Worm (Caenorhabditis elegans): Measurements from ENCODE around the gene srxa-15.

Gene srxa-15

ce11 chrV:20663736-20664135 lies 21.7 kb downstream of the srxa-15 start:
- TF ChIP-seq somi-1 (GFP tag; optimal IDR thresholded peaks at IDR 0.05) (no peak), egl-44 (GFP tag; IDR thresholded peaks at IDR 0.05) (no peak), rcor-1 (GFP tag; IDR thresholded peaks at IDR 0.05) (no peak), nhr-80 (tag; optimal IDR thresholded peaks at IDR 0.05) (no peak), madf-3 (GFP tag; IDR thresholded peaks at IDR 0.05) (no peak), ceh-100 (GFP tag; IDR thresholded peaks at IDR 0.05) (no peak), tbx-9 (tag; optimal IDR thresholded peaks at IDR 0.05; ENCODE audit: borderline replicate concordance) (no peak), lsl-1 (GFP tag; optimal IDR thresholded peaks at IDR 0.05) (no peak), F33H1.4 (GFP tag; IDR thresholded peaks at IDR 0.05) (no peak), tbp1 (GFP tag; optimal IDR thresholded peaks at IDR 0.05) (no peak), B0035.1 (tag; optimal IDR thresholded peaks at IDR 0.05) (no peak), mcd-1 (GFP tag; IDR thresholded peaks at IDR 0.05) (no peak)

DNA sequence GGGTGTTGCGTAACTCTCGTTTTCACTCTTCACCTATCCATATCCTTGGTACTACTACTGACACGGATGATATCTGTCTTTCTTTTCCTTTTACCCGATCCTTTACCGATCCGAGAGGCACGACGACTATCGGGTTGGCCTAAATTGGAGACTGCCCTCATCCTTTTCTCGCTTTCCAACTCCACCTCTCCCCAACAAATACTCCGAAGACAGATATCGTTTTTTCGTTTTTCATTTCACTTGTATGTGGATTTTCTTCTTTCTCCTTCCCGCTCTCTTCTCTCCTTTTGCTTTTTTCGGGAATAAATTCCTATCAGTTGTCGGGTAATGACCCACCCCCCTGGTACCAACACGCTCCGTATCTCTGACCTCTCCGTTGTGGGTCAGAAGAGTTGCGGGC lies 22.9 kb downstream of the srxa-15 start:
- TF ChIP-seq madf-6 (GFP tag; IDR thresholded peaks at IDR 0.05) (no peak), ztf-22 (GFP tag; optimal IDR thresholded peaks at IDR 0.05) (no peak), ceh-91 (GFP tag; IDR thresholded peaks at IDR 0.05) (no peak), ets-4 (GFP tag; optimal IDR thresholded peaks at IDR 0.05) (no peak), rec-8 (tag; optimal IDR thresholded peaks at IDR 0.05) (no peak), fkh-3 (tag; optimal IDR thresholded peaks at IDR 0.05) (no peak), nhr-27 (tag; optimal IDR thresholded peaks at IDR 0.05) (no peak), Y53G8AR.9 (GFP tag; conservative IDR thresholded peaks at IDR 0.05) (no peak), madf-10 (tag; optimal IDR thresholded peaks at IDR 0.05) (no peak), unc-130 (GFP tag; optimal IDR thresholded peaks at IDR 0.05) (no peak)

DNA sequence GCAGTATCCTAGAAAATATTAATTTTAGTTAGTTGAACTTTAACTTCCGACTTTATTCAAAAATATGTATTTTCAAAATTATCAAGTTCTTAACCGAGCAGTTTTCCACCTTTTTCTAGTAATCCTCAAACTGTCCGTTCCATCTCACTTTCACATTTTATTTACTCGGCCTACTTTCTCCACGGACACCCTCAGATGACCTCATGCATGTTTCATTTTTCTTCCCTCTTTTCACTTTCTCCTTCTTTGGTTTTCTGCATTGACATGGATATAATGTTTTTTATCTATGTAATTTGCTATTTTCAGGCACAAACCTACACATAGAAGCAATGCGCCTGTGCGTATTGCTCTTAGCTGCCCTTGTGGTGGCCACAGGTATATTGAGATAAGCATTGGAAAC lies 24.9 kb downstream of the srxa-15 start, which contains the start of gene mlt-11:
mlt-11 (plus strand) TSS at position 301 of the 400 bp plus-strand sequence.
- no peak for TF ChIP-seq unc-130 (GFP tag; optimal IDR thresholded peaks at IDR 0.05)

DNA sequence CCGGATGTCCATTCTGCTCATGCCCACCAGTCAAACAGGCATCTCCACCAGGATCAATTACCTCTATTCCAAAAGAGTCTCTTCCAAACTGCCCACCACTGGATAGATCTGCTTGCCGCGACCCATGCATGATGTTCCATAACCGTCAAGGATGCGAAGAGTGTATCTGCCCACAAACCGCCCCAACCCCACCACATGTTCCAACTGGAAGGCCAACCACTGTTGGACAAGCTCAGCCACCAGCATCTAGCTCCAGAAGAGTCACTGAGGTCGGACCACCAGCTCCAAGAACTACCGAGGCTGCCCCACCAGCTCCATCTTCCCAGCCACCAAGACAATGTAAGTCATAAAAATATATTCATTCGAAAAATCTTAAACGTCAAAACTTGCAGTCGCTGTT lies 28.6 kb downstream of the srxa-15 start:
- TF ChIP-seq zfh-2 (GFP tag; conservative IDR thresholded peaks at IDR 0.05), result peak; percentile 54; the same call in 1 of the 2 replicates
- TF ChIP-seq nhr-27 (tag; optimal IDR thresholded peaks at IDR 0.05), result no peak
- no peak for TF ChIP-seq ZK185.1 (tag; optimal IDR thresholded peaks at IDR 0.05; ENCODE audit: poor library complexity, severe bottlenecking)

DNA sequence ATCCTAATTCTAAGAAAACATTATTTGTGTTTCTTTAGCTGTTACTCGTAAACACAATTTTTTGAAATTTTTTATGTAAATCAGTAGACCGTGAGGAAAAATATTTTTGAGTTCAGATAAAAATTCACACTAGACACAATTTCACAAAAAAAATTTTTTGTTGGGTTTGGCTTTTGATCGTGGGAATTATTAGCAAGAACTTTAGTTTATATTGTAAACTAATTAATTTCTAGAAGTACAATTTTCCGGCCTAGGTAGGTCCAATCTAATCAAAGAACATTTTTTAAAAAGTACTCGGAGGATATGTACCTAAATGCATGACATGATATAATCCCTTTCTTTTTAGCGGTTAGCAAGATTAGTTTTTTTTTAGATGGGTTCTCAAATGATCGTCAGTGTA lies 38.2 kb downstream of the srxa-15 start:
- TF ChIP-seq athp-1 (tag; optimal IDR thresholded peaks at IDR 0.05) (no peak), sdz-38 (tag; optimal IDR thresholded peaks at IDR 0.05) (no peak), mxl-1 (tag; optimal IDR thresholded peaks at IDR 0.05) (no peak), lin-26 (GFP tag; IDR thresholded peaks at IDR 0.05) (no peak), ztf-18 (tag; optimal IDR thresholded peaks at IDR 0.05) (no peak), snpc-1.3 (tag; optimal IDR thresholded peaks at IDR 0.05; ENCODE audit: insufficient read depth) (no peak), ekl-4 (GFP tag; IDR thresholded peaks at IDR 0.05) (no peak), tlf-1 (GFP tag; optimal IDR thresholded peaks at IDR 0.05) (no peak), Y95B8A.8 (GFP tag; IDR thresholded peaks at IDR 0.05) (no peak), attf-3 (GFP tag; conservative IDR thresholded peaks at IDR 0.05) (no peak), B0336.3 (GFP tag; IDR thresholded peaks at IDR 0.05) (no peak), nhr-120 (GFP tag; IDR thresholded peaks at IDR 0.05) (no peak), B0261.1 (tag; optimal IDR thresholded peaks at IDR 0.05) (no peak)

Measured in whole organism, young adult.